Worm (Caenorhabditis elegans) whole organism, L1 larva: ENCODE data around the gene gadr-3.

ENCODE experiments used
- fkh-10 ChIP-seq: sonication (generic microtip); optimal IDR thresholded peaks from 2 replicates; lab custom pipeline; 2017; ENCODE audit warnings: missing biosample characterization, missing genetic modification reagents, missing genetic modification characterization
- nhr-77 ChIP-seq: fragments of 150-350 bp; optimal IDR thresholded peaks from 2 replicates; lab custom pipeline; 2014; ENCODE audit warnings: missing biosample characterization, missing genetic modification characterization

DNA sequence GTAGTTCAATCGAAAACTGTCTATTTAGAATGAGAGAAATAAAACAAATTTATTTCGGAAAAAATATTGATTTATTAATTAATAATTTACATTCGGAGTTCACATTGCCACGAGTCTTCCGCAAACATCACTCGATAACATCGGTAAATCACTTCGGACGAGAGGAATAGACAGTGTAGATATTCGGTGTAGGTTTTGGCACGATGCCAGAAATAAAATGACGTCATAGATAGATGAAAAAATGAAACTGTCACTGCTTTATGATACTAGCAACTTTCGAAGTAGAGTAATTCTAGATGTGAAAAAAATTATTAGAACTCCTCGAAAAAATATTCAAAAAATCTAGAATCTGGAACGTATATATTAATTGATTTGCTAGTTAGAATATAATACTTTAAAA is 6.3 kb downstream of the gadr-3 start:
- TF ChIP-seq nhr-77 (tag; lab: Kevin White, UChicago) (no peak), fkh-10 (no peak)
